Fruit fly (Drosophila melanogaster) whole organism, embryonic: ENCODE measurements around the gene udt.

ENCODE experiments used
- Bgb ChIP-seq: fragments of 200-800 bp; sonication (Bioruptor generic); IDR thresholded peaks from 2 replicates; pipeline ENCODE4 v1.3.6; 2022; ENCODE audit warnings: missing biosample characterization, missing genetic modification characterization; ENCODE audit not compliant: partially characterized antibody
- CG10979 ChIP-seq: fragments of 200-800 bp; sonication (Bioruptor generic); optimal IDR thresholded peaks from 2 replicates; lab custom pipeline; 2018; ENCODE audit warnings: missing biosample characterization, mild to moderate bottlenecking, missing genetic modification characterization, moderate library complexity
- CG11093 ChIP-seq: fragments of 200-800 bp; sonication (Bioruptor generic); IDR thresholded peaks from 3 replicates; pipeline ENCODE4 v1.3.6; 2022; ENCODE audit warnings: missing biosample characterization, missing genetic modification characterization
- CG11504 ChIP-seq: fragments of 200-800 bp; sonication (Bioruptor generic); optimal IDR thresholded peaks from 3 replicates; lab custom pipeline; 2019; ENCODE audit warnings: missing biosample characterization, mild to moderate bottlenecking, missing genetic modification characterization, moderate library complexity
- CG11723 ChIP-seq: fragments of 200-800 bp; sonication (Bioruptor generic); optimal IDR thresholded peaks from 2 replicates; lab custom pipeline; 2017; ENCODE audit warnings: missing biosample characterization, mild to moderate bottlenecking, missing genetic modification characterization
- CG12236 ChIP-seq: fragments of 200-800 bp; sonication (Bioruptor generic); optimal IDR thresholded peaks from 2 replicates; lab custom pipeline; 2016; ENCODE audit warnings: missing biosample characterization, missing genetic modification characterization
- CG13123 ChIP-seq: fragments of 200-800 bp; sonication (Bioruptor generic); optimal IDR thresholded peaks from 2 replicates; lab custom pipeline; 2016; ENCODE audit warnings: missing biosample characterization, missing genetic modification characterization
- CG13424 ChIP-seq: fragments of 200-800 bp; sonication (Bioruptor generic); optimal IDR thresholded peaks from 2 replicates; lab custom pipeline; 2019; ENCODE audit warnings: missing biosample characterization, mild to moderate bottlenecking, missing genetic modification characterization, moderate library complexity
- CG14014 ChIP-seq: fragments of 200-800 bp; sonication (Bioruptor generic); IDR thresholded peaks from 2 replicates; pipeline ENCODE4 v1.3.6; 2022; ENCODE audit warnings: missing biosample characterization, missing genetic modification characterization
- CG14441 ChIP-seq: fragments of 200-800 bp; sonication (Bioruptor generic); IDR thresholded peaks from 2 replicates; pipeline ENCODE4 v1.3.6; 2022; ENCODE audit warnings: missing biosample characterization, missing genetic modification characterization
- CG14667 ChIP-seq: fragments of 200-800 bp; sonication (Bioruptor generic); IDR thresholded peaks from 2 replicates; pipeline ENCODE4 v1.3.6; 2022; ENCODE audit warnings: missing biosample characterization, missing genetic modification characterization
- CG14965 ChIP-seq: fragments of 200-800 bp; sonication (Bioruptor generic); optimal IDR thresholded peaks from 2 replicates; lab custom pipeline; 2016; ENCODE audit warnings: missing biosample characterization, missing genetic modification characterization, borderline replicate concordance
- CG15011 ChIP-seq: fragments of 200-800 bp; sonication (Bioruptor generic); optimal IDR thresholded peaks from 3 replicates; lab custom pipeline; 2018; ENCODE audit warnings: missing biosample characterization, mild to moderate bottlenecking, missing genetic modification characterization
- CG18262 ChIP-seq: fragments of 200-800 bp; optimal IDR thresholded peaks from 3 replicates; lab custom pipeline; 2019; ENCODE audit warnings: missing biosample characterization, mild to moderate bottlenecking, missing genetic modification characterization, moderate library complexity
- CG32767 ChIP-seq: fragments of 200-800 bp; sonication (Bioruptor generic); IDR thresholded peaks from 2 replicates; pipeline ENCODE4 v1.3.6; 2022; ENCODE audit warnings: missing biosample characterization, missing genetic modification characterization
- CG6175 ChIP-seq: fragments of 200-800 bp; sonication (Bioruptor generic); IDR thresholded peaks from 3 replicates; pipeline ENCODE4 v1.3.6; 2022; ENCODE audit warnings: missing biosample characterization, missing genetic modification characterization
- CG8388 ChIP-seq: fragments of 200-800 bp; sonication (Bioruptor generic); optimal IDR thresholded peaks from 2 replicates; lab custom pipeline; 2019; ENCODE audit warnings: missing biosample characterization, mild to moderate bottlenecking, missing genetic modification characterization, moderate library complexity
- CG8924 ChIP-seq: fragments of 200-800 bp; optimal IDR thresholded peaks from 3 replicates; lab custom pipeline; 2019; ENCODE audit warnings: missing biosample characterization, mild to moderate bottlenecking, missing genetic modification characterization, moderate library complexity
- CG9817 ChIP-seq: fragments of 200-800 bp; sonication (Bioruptor generic); optimal IDR thresholded peaks from 2 replicates; lab custom pipeline; 2018; ENCODE audit warnings: missing biosample characterization, mild to moderate bottlenecking, missing genetic modification characterization, moderate library complexity
- CHES-1-like ChIP-seq: fragments of 200-800 bp; sonication (Bioruptor generic); optimal IDR thresholded peaks from 2 replicates; lab custom pipeline; 2016; ENCODE audit warnings: missing biosample characterization, missing genetic modification characterization
- D19A ChIP-seq: fragments of 200-800 bp; optimal IDR thresholded peaks from 3 replicates; lab custom pipeline; 2019; ENCODE audit warnings: missing biosample characterization, mild to moderate bottlenecking, missing genetic modification characterization, moderate library complexity
- Dip2 ChIP-seq: fragments of 200-800 bp; sonication (Bioruptor generic); IDR thresholded peaks from 2 replicates; pipeline ENCODE4 v1.3.6; 2022; ENCODE audit warnings: missing biosample characterization, missing genetic modification characterization
- Dip3 ChIP-seq: fragments of 200-800 bp; sonication (Bioruptor generic); optimal IDR thresholded peaks from 3 replicates; lab custom pipeline; 2016; ENCODE audit warnings: missing biosample characterization, missing genetic modification characterization
- Dll ChIP-seq: fragments of 200-800 bp; sonication (Bioruptor generic); IDR thresholded peaks from 4 replicates; pipeline ENCODE4 v1.3.6; 2022; ENCODE audit warnings: missing biosample characterization, missing genetic modification characterization; ENCODE audit not compliant: partially characterized antibody
- Eip74EF ChIP-seq, 2 experiments: fragments of 200-800 bp in 1 of 2; fragments of >200 bp in 1 of 2; sonication (Bioruptor generic) in 1 of 2; optimal IDR thresholded peaks; 2 replicates each; lab custom pipeline; 2017 to 2019; ENCODE audit warnings: missing biosample characterization in 2 of 2, missing genetic modification characterization in 2 of 2, mild to moderate bottlenecking in 1 of 2, moderate library complexity in 1 of 2
- Elba2 ChIP-seq: fragments of 200-800 bp; sonication (Bioruptor generic); optimal IDR thresholded peaks from 3 replicates; lab custom pipeline; 2016; ENCODE audit warnings: missing biosample characterization, missing genetic modification characterization
- Fer1 ChIP-seq: fragments of 200-800 bp; sonication (Bioruptor generic); optimal IDR thresholded peaks from 2 replicates; lab custom pipeline; 2017; ENCODE audit warnings: missing biosample characterization, mild to moderate bottlenecking, missing genetic modification characterization
- GATAe ChIP-seq: fragments of 200-800 bp; sonication (Bioruptor generic); conservative IDR thresholded peaks from 2 replicates; pipeline ENCODE4 v1.3.6; 2022; ENCODE audit warnings: missing biosample characterization, missing genetic modification characterization
- HLH3B ChIP-seq: fragments of 200-800 bp; sonication (Bioruptor generic); IDR thresholded peaks from 2 replicates; pipeline ENCODE4 v1.3.6; 2022; ENCODE audit warnings: missing biosample characterization, missing genetic modification characterization
- Hr51 ChIP-seq, 2 experiments: fragments of 200-800 bp; sonication (Bioruptor generic); optimal IDR thresholded peaks; 2 replicates in 1 of 2; 3 replicates in 1 of 2; lab custom pipeline; 2016 to 2018; ENCODE audit warnings: missing biosample characterization in 2 of 2, missing genetic modification characterization in 2 of 2, mild to moderate bottlenecking in 1 of 2, moderate library complexity in 1 of 2
- Myb ChIP-seq: fragments of 200-800 bp; sonication (Bioruptor generic); optimal IDR thresholded peaks from 2 replicates; lab custom pipeline; 2016; ENCODE audit warnings: missing biosample characterization, missing genetic modification characterization
- NC2α ChIP-seq: fragments of 200-800 bp; sonication (Bioruptor generic); optimal IDR thresholded peaks from 2 replicates; lab custom pipeline; 2016; ENCODE audit warnings: missing biosample characterization, missing genetic modification characterization
- Oli ChIP-seq: fragments of 200-800 bp; sonication (Bioruptor generic); optimal IDR thresholded peaks from 2 replicates; lab custom pipeline; 2018; ENCODE audit warnings: missing biosample characterization, mild to moderate bottlenecking, missing genetic modification characterization, moderate library complexity
- Sry-δ ChIP-seq: fragments of 200-800 bp; sonication (Bioruptor generic); optimal IDR thresholded peaks from 2 replicates; lab custom pipeline; 2016; ENCODE audit warnings: missing biosample characterization, missing genetic modification characterization
- Usf ChIP-seq: fragments of 200-800 bp; sonication (Bioruptor generic); optimal IDR thresholded peaks from 2 replicates; lab custom pipeline; 2017; ENCODE audit warnings: missing genotype, missing biosample characterization, missing genetic modification characterization
- Xbp1 ChIP-seq: fragments of 200-800 bp; sonication (Bioruptor generic); optimal IDR thresholded peaks from 3 replicates; lab custom pipeline; 2016; ENCODE audit warnings: missing biosample characterization, mild to moderate bottlenecking, missing genetic modification characterization
- amos ChIP-seq: fragments of 200-800 bp; sonication (Bioruptor generic); IDR thresholded peaks from 2 replicates; pipeline ENCODE4 v1.3.6; 2022; ENCODE audit warnings: missing biosample characterization, missing genetic modification characterization; ENCODE audit not compliant: partially characterized antibody
- chn ChIP-seq: fragments of 200-800 bp; sonication (Bioruptor generic); optimal IDR thresholded peaks from 2 replicates; lab custom pipeline; 2016; ENCODE audit warnings: missing biosample characterization, missing genetic modification characterization
- croc ChIP-seq: fragments of 200-800 bp; sonication (Bioruptor generic); conservative IDR thresholded peaks from 3 replicates; pipeline ENCODE4 v1.3.6; 2022; ENCODE audit warnings: missing biosample characterization, missing genetic modification characterization
- ftz-f1 ChIP-seq: fragments of 200-800 bp; sonication (Bioruptor generic); optimal IDR thresholded peaks from 2 replicates; lab custom pipeline; 2016; ENCODE audit warnings: missing biosample characterization, missing genetic modification characterization
- gt ChIP-seq: fragments of 200-800 bp; sonication (Bioruptor generic); IDR thresholded peaks from 2 replicates; pipeline ENCODE4 v1.3.6; 2022; ENCODE audit warnings: missing biosample characterization, missing genetic modification characterization
- klu ChIP-seq: fragments of 200-800 bp; sonication (Bioruptor generic); IDR thresholded peaks from 2 replicates; pipeline ENCODE4 v1.3.6; 2022; ENCODE audit warnings: missing biosample characterization, missing genetic modification characterization
- mld ChIP-seq: fragments of 200-800 bp; sonication (Bioruptor generic); IDR thresholded peaks from 3 replicates; pipeline ENCODE4 v1.3.6; 2022; ENCODE audit warnings: missing biosample characterization, missing genetic modification characterization; ENCODE audit not compliant: partially characterized antibody
- oc ChIP-seq: fragments of 200-800 bp; sonication (Bioruptor generic); optimal IDR thresholded peaks from 2 replicates; lab custom pipeline; 2018; ENCODE audit warnings: missing biosample characterization, mild to moderate bottlenecking, missing genetic modification characterization, moderate library complexity
- psq ChIP-seq: fragments of 200-800 bp; sonication (Bioruptor generic); optimal IDR thresholded peaks from 2 replicates; lab custom pipeline; 2017; ENCODE audit warnings: missing biosample characterization, missing genetic modification characterization
- sens ChIP-seq: fragments of 200-800 bp; sonication (Bioruptor generic); peaks from one replicate; lab custom pipeline; 2016; ENCODE audit warnings: missing biosample characterization, missing genetic modification characterization
- slou ChIP-seq: fragments of 200-800 bp; sonication (Bioruptor generic); optimal IDR thresholded peaks from 3 replicates; lab custom pipeline; 2016; ENCODE audit warnings: missing biosample characterization, missing genetic modification characterization
- stc ChIP-seq: fragments of 200-800 bp; sonication (Bioruptor generic); IDR thresholded peaks from 2 replicates; pipeline ENCODE4 v1.3.6; 2022; ENCODE audit warnings: missing biosample characterization, missing genetic modification characterization
- trh ChIP-seq: fragments of 200-800 bp; sonication (Bioruptor generic); optimal IDR thresholded peaks from 2 replicates; lab custom pipeline; 2016; ENCODE audit warnings: missing biosample characterization, missing genetic modification characterization
- unpg ChIP-seq: fragments of 200-800 bp; sonication (Bioruptor generic); optimal IDR thresholded peaks from 3 replicates; lab custom pipeline; 2018; ENCODE audit warnings: missing biosample characterization, mild to moderate bottlenecking, missing genetic modification characterization, moderate library complexity
- wdn ChIP-seq: fragments of 200-800 bp; sonication (Bioruptor generic); IDR thresholded peaks from 2 replicates; pipeline ENCODE4 v1.3.6; 2022; ENCODE audit warnings: missing biosample characterization, missing genetic modification characterization

udt gene

dm6 chr3R:23752728-23753127 lies 10.3 kb downstream of the udt start, which contains the start of the genes RanBP3 and Rpt5 (continued):
- TF ChIP-seq Oli (no peak), gt (no peak), CG14667 (GFP tag; lab: Robert Waterston, UW) (no peak), Dip2 (GFP tag; lab: Robert Waterston, UW) (no peak), slou (GFP tag; lab: Kevin White, UChicago) (no peak), HLH3B (GFP tag; lab: Robert Waterston, UW) (no peak), wdn (GFP tag; lab: Robert Waterston, UW) (peak; percentile 45; the same call in 1 of the 2 replicates), klu (GFP tag; lab: Robert Waterston, UW) (no peak), CG15011 (no peak), Eip74EF (GFP tag; optimal IDR thresholded peaks at IDR 0.05; lab: Kevin White, UChicago) (no peak), CG11723 (GFP tag; lab: Kevin White, UChicago) (no peak), CG6175 (GFP tag; lab: Robert Waterston, UW) (no peak; the same call in 2 of the 3 replicates), Fer1 (peak; percentile 65), CG8924 (tag; lab: Kevin White, UChicago) (no peak), D19A (no peak), Myb (GFP tag; lab: Kevin White, UChicago) (peak; percentile 60), trh (GFP tag; lab: Kevin White, UChicago) (peak; percentile 18), CG32767 (GFP tag; lab: Robert Waterston, UW) (no peak), CG8388 (GFP tag; lab: Kevin White, UChicago) (no peak), psq (no peak), chn (GFP tag; lab: Kevin White, UChicago) (peak; percentile 36), CG11504 (no peak), croc (no peak), amos (GFP tag; lab: Robert Waterston, UW) (peak; percentile 86), mld (GFP tag; lab: Robert Waterston, UW) (peak; percentile 92), CG14014 (0 out of 2 replicates have a peak, but pooled peaks have one; percentile 30), CG13424 (tag; lab: Kevin White, UChicago) (peak; percentile 10), ftz-f1 (GFP tag; lab: Kevin White, UChicago) (peak; percentile 63), unpg (GFP tag; lab: Kevin White, UChicago) (no peak), Usf (GFP tag; lab: Kevin White, UChicago) (no peak), CG9817 (tag; lab: Kevin White, UChicago) (peak; percentile 38), CG13123 (GFP tag; lab: Kevin White, UChicago) (no peak), NC2α (GFP tag; lab: Kevin White, UChicago) (peak; percentile 31), stc (GFP tag; lab: Robert Waterston, UW) (no peak), Bgb (GFP tag; lab: Robert Waterston, UW) (peak; percentile 90), CG14441 (GFP tag; lab: Robert Waterston, UW) (peak; percentile 44; the same call in 1 of the 2 replicates), Dip3 (GFP tag; lab: Kevin White, UChicago) (peak; percentile 69), CHES-1-like (GFP tag; lab: Kevin White, UChicago) (peak; percentile 86), CG11093 (GFP tag; lab: Robert Waterston, UW) (no peak), oc (tag; lab: Kevin White, UChicago) (no peak), CG12236 (GFP tag; lab: Kevin White, UChicago) (no peak), Elba2 (GFP tag; lab: Kevin White, UChicago) (no peak), CG10979 (tag; lab: Kevin White, UChicago) (peak; percentile 32), GATAe (GFP tag; lab: Robert Waterston, UW) (no peak), Dll (GFP tag; lab: Robert Waterston, UW) (peak; percentile 77), sens (GFP tag; lab: Kevin White, UChicago) (peak; percentile 84), Sry-δ (GFP tag; lab: Kevin White, UChicago) (peak; percentile 82), Hr51 (GFP tag; optimal IDR thresholded peaks at IDR 0.05; lab: Kevin White, UChicago) (peak in 1 of 2 experiments; percentile 56), CG18262 (tag; lab: Kevin White, UChicago) (no peak), CG14965 (GFP tag; lab: Kevin White, UChicago) (no peak), Xbp1 (GFP tag; lab: Kevin White, UChicago) (peak; percentile 55)
